Worm (Caenorhabditis elegans) whole organism, mixed stage, embryonic: ENCODE measurements around the gene Y47D7A.12.
A peak's percentile ranks its signal among the peaks of the same experiment; 100 is the strongest.

Source experiments
- bed-3 ChIP-seq: fragments of 200-800 bp; sonication (Bioruptor generic); optimal IDR thresholded peaks from 3 replicates; lab custom pipeline; 2018; ENCODE audit warnings: mild to moderate bottlenecking, missing genetic modification characterization, moderate library complexity, missing compliant biosample characterization
- blmp-1 ChIP-seq: fragments of 150-350 bp; optimal IDR thresholded peaks from 2 replicates; lab custom pipeline; 2014; ENCODE audit warnings: missing biosample characterization, missing genetic modification characterization
- ceh-43 ChIP-seq: fragments of 200-800 bp; sonication (Bioruptor generic); optimal IDR thresholded peaks from 2 replicates; lab custom pipeline; 2018; ENCODE audit warnings: mild to moderate bottlenecking, missing genetic modification characterization, moderate library complexity, missing compliant biosample characterization
- ceh-83 ChIP-seq: fragments of 200-800 bp; sonication (Bioruptor generic); optimal IDR thresholded peaks from 2 replicates; lab custom pipeline; 2018; ENCODE audit warnings: mild to moderate bottlenecking, missing genetic modification characterization, missing compliant biosample characterization
- cnd-1 ChIP-seq: fragments of 200-800 bp; sonication (Bioruptor generic); optimal IDR thresholded peaks from 2 replicates; lab custom pipeline; 2018; ENCODE audit warnings: mild to moderate bottlenecking, missing genetic modification characterization, missing compliant biosample characterization
- drap-1 ChIP-seq: fragments of 200-800 bp; sonication (Bioruptor generic); optimal IDR thresholded peaks from 3 replicates; lab custom pipeline; 2018; ENCODE audit warnings: mild to moderate bottlenecking, missing genetic modification characterization, missing compliant biosample characterization
- elt-1 ChIP-seq: sonication (generic microtip); optimal IDR thresholded peaks from 2 replicates; lab custom pipeline; 2017; ENCODE audit warnings: missing genetic modification characterization, mild to moderate bottlenecking, missing compliant biosample characterization, antibody characterized with exemption, moderate library complexity, borderline replicate concordance; ENCODE audit not compliant: insufficient read depth
- elt-3 ChIP-seq: fragments of 150-350 bp; optimal IDR thresholded peaks from 2 replicates; lab custom pipeline; 2014; ENCODE audit warnings: missing biosample characterization, missing genetic modification characterization
- flh-1 ChIP-seq: fragments of 200-800 bp; sonication (Bioruptor generic); optimal IDR thresholded peaks from 2 replicates; lab custom pipeline; 2018; ENCODE audit warnings: mild to moderate bottlenecking, missing genetic modification characterization, moderate library complexity, missing compliant biosample characterization
- ham-2 ChIP-seq: fragments of 200-800 bp; sonication (Bioruptor generic); optimal IDR thresholded peaks from 2 replicates; lab custom pipeline; 2018; ENCODE audit warnings: mild to moderate bottlenecking, missing genetic modification characterization, missing compliant biosample characterization
- hlh-1 ChIP-seq: fragments of 150-350 bp; optimal IDR thresholded peaks from 2 replicates; lab custom pipeline; 2014; ENCODE audit warnings: missing biosample characterization, missing genetic modification reagents, missing genetic modification characterization
- lin-32 ChIP-seq: fragments of 200-800 bp; sonication (Bioruptor generic); optimal IDR thresholded peaks from 2 replicates; lab custom pipeline; 2018; ENCODE audit warnings: mild to moderate bottlenecking, missing genetic modification characterization, missing compliant biosample characterization
- lsy-2 ChIP-seq: fragments of 150-350 bp; optimal IDR thresholded peaks from 2 replicates; lab custom pipeline; 2014; ENCODE audit warnings: missing biosample characterization, missing genetic modification characterization
- mep-1 ChIP-seq: fragments of 150-350 bp; optimal IDR thresholded peaks from 2 replicates; lab custom pipeline; 2017; ENCODE audit warnings: missing biosample characterization, missing genetic modification reagents, missing genetic modification characterization, inconsistent platforms
- mls-2 ChIP-seq: sonication (generic microtip); optimal IDR thresholded peaks from 2 replicates; lab custom pipeline; 2016; ENCODE audit warnings: mild to moderate bottlenecking, missing genetic modification characterization, moderate library complexity, missing compliant biosample characterization
- nhr-12 ChIP-seq: fragments of 150-350 bp; optimal IDR thresholded peaks from 2 replicates; lab custom pipeline; 2014; ENCODE audit warnings: missing biosample characterization, missing genetic modification characterization
- nhr-2 ChIP-seq: fragments of 150-350 bp; optimal IDR thresholded peaks from 2 replicates; lab custom pipeline; 2014; ENCODE audit warnings: missing biosample characterization, missing genetic modification characterization
- nhr-237 ChIP-seq: fragments of 150-350 bp; optimal IDR thresholded peaks from 2 replicates; lab custom pipeline; 2014; ENCODE audit warnings: missing biosample characterization, missing genetic modification characterization
- nhr-28 ChIP-seq: fragments of 150-350 bp; optimal IDR thresholded peaks from 2 replicates; lab custom pipeline; 2014; ENCODE audit warnings: missing biosample characterization, missing genetic modification characterization
- nhr-76 ChIP-seq: sonication (generic microtip); optimal IDR thresholded peaks from 2 replicates; lab custom pipeline; 2017; ENCODE audit warnings: missing biosample characterization, missing genetic modification characterization
- pha-4 ChIP-seq: fragments of 150-350 bp; optimal IDR thresholded peaks from 2 replicates; lab custom pipeline; 2018; ENCODE audit warnings: missing biosample characterization, missing genetic modification reagents, missing genetic modification characterization
- snpc-4 ChIP-seq: fragments of 150-350 bp; optimal IDR thresholded peaks from 2 replicates; lab custom pipeline; 2014; ENCODE audit warnings: missing biosample characterization, missing genetic modification characterization
- sptf-1 ChIP-seq: sonication (generic microtip); optimal IDR thresholded peaks from 2 replicates; lab custom pipeline; 2017; ENCODE audit warnings: mild to moderate bottlenecking, missing genetic modification characterization, moderate library complexity, missing compliant biosample characterization
- tbx-8 ChIP-seq: fragments of 200-800 bp; sonication (Bioruptor generic); optimal IDR thresholded peaks from 2 replicates; lab custom pipeline; 2018; ENCODE audit warnings: mild to moderate bottlenecking, missing genetic modification characterization, moderate library complexity, missing compliant biosample characterization
- unc-120 ChIP-seq: sonication (generic microtip); optimal IDR thresholded peaks from 2 replicates; lab custom pipeline; 2017; ENCODE audit warnings: missing genetic modification characterization, missing compliant biosample characterization; ENCODE audit not compliant: poor library complexity, severe bottlenecking
- unc-39 ChIP-seq: fragments of 150-350 bp; optimal IDR thresholded peaks from 2 replicates; lab custom pipeline; 2014; ENCODE audit warnings: missing biosample characterization, missing genetic modification characterization
- unc-62 ChIP-seq: fragments of 150-350 bp; optimal IDR thresholded peaks from 2 replicates; lab custom pipeline; 2014; ENCODE audit warnings: missing biosample characterization, missing genetic modification reagents, missing genetic modification characterization
- zip-8 ChIP-seq: fragments of 150-350 bp; optimal IDR thresholded peaks from 2 replicates; lab custom pipeline; 2014; ENCODE audit warnings: missing biosample characterization, missing genetic modification characterization
- ztf-11 ChIP-seq: fragments of 150-350 bp; optimal IDR thresholded peaks from 2 replicates; lab custom pipeline; 2014; ENCODE audit warnings: missing biosample characterization, missing genetic modification characterization

Gene Y47D7A.12

DNA sequence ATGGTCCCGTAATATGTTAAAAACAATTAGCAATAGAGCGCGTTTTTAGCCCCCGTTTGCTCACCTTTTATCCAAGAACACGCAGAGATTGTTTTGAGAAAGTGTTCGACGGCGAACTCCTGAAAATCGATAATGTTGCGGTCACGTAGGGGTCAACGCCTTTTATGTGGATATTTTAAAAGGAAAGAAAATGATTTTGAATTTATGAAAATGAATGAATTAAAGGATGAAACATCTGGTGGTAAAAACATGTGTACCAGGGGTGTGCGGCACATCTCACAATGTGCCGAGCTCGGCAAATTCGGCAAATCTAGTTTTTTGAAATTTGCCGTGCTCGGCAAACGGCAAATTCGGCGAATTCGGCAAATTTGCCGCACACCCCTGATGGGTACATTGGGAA is 29.4 kb downstream of the Y47D7A.12 start, which contains the start of gene F13A2.4:
F13A2.4 (minus strand) TSS at position 101 of the 400 bp plus-strand sequence.
- TF ChIP-seq nhr-28 (tag; lab: Kevin White, UChicago), result no peak
- TF ChIP-seq, all 35 proteins: peak for 0

DNA sequence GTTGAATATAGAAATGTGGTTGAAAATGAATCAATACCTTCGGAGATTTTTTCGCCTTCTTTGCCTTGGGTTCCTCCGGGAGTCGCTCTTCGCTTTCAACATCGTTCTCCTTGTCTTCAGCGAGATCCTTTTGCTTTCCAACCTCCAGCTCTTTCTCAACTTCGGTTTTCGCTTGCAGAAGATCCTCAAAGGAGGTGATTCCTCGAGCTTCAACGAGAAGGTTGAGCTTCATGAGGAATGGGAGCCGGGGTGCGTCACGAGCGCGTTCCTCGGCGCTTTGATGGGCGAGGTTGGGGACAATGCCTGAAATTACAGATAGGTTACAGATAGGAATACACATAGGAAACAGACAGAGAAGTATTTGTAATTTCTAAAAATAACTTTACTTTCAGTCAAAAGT is 30.6 kb downstream of the Y47D7A.12 start:
- no peak for TF ChIP-seq pha-4 (tag; lab: Kevin White, UChicago)
- no peak for TF ChIP-seq nhr-28 (tag; lab: Kevin White, UChicago)
- TF ChIP-seq ceh-43 (GFP tag; lab: Kevin White, UChicago), result no peak
- TF ChIP-seq bed-3 (GFP tag; lab: Kevin White, UChicago), result no peak
- TF ChIP-seq mls-2 (tag; lab: Kevin White, UChicago), result no peak
- no peak for TF ChIP-seq cnd-1 (tag; lab: Kevin White, UChicago)
- TF ChIP-seq elt-3 (tag; lab: Kevin White, UChicago), result no peak
- no peak for TF ChIP-seq flh-1
- TF ChIP-seq mep-1 (tag; lab: Kevin White, UChicago), result no peak
- no peak for TF ChIP-seq hlh-1 (tag; lab: Kevin White, UChicago)
- TF ChIP-seq lin-32 (GFP tag; lab: Kevin White, UChicago), result no peak
- no peak for TF ChIP-seq unc-62 (GFP tag; lab: Kevin White, UChicago)
- no peak for TF ChIP-seq drap-1 (GFP tag; lab: Kevin White, UChicago)
- no peak for TF ChIP-seq tbx-8
- TF ChIP-seq nhr-237 (tag; lab: Kevin White, UChicago), result no peak
- TF ChIP-seq sptf-1 (tag; lab: Kevin White, UChicago), result no peak

DNA sequence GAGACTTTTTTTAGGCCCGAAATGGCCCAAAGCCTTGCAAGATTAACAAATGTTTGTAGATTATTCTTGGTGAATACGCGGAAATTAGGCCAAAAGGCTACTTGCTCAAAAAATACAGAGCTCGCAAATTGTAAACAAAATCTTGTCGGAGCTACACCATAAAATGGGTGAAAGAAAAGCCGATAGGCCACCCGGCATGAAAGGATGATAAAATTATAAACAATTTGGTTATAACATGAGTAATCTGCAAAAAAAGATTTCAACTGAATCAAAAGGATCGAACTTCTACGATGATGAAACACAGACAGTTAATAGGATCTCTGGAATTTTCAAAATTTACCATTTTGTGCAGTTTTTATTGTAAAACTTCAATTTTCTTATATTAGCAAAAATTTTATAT is 31.3 kb downstream of the Y47D7A.12 start:
- TF ChIP-seq blmp-1 (tag; lab: Kevin White, UChicago) (no peak), ham-2 (GFP tag; lab: Kevin White, UChicago) (no peak), ceh-43 (GFP tag; lab: Kevin White, UChicago) (no peak), ztf-11 (tag; lab: Kevin White, UChicago) (no peak), elt-1 (tag; lab: Kevin White, UChicago) (no peak)

DNA sequence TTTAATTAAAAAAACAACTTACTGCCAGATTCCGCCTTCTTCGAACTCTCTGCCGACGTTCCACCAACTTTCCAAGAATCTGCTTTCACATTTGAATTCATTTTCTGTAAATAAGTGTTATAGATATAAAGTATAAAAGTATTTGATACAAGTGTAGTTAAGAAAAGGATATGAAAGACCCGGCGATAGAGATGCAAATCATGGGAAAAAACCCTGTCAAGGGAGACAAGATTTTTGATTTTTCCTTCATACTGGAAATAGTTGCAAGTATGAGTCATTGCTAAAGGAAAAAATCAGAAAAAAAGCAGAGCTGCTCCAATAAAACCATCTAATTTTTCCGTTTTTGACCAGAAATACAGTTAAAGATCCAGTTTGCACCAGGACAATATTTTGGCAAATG is 33.2 kb downstream of the Y47D7A.12 start, which contains the start of gene F13A2.3:
F13A2.3 (minus strand) TSS at position 101 of the 400 bp plus-strand sequence.
- TF ChIP-seq unc-62 (GFP tag; lab: Kevin White, UChicago) (no peak), lin-32 (GFP tag; lab: Kevin White, UChicago) (no peak), blmp-1 (tag; lab: Kevin White, UChicago) (no peak), ceh-83 (GFP tag; lab: Kevin White, UChicago) (no peak), bed-3 (GFP tag; lab: Kevin White, UChicago) (no peak), cnd-1 (tag; lab: Kevin White, UChicago) (no peak), snpc-4 (tag; lab: Kevin White, UChicago) (no peak), lsy-2 (tag; lab: Kevin White, UChicago) (no peak), ztf-11 (tag; lab: Kevin White, UChicago) (no peak), nhr-28 (tag; lab: Kevin White, UChicago) (no peak), nhr-2 (tag; lab: Kevin White, UChicago) (no peak), ham-2 (GFP tag; lab: Kevin White, UChicago) (no peak), elt-1 (tag; lab: Kevin White, UChicago) (no peak)
- TF ChIP-seq, all 35 proteins: peak for 0

DNA sequence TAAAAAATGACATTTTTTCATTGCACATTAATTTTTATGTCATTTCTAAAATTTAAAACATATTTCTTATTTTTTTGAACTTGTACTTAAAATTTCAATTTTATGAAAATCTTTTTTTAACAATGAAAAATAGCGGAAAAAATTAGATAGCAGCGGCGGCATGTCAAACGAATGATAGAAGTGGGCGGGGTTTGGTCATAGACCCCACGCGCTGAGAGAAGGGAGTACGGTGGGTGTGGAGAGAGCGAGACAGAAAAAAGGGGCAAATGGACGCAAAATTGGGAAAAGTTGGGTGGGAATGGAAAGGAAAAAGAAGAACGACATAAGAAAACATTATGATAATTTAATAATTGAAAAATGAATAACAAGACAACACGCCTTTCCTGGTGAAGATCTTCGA is 41.6 kb downstream of the Y47D7A.12 start:
- TF ChIP-seq cnd-1 (tag; lab: Kevin White, UChicago) (no peak), zip-8 (tag; lab: Kevin White, UChicago) (no peak), lsy-2 (tag; lab: Kevin White, UChicago) (peak; percentile 21), hlh-1 (tag; lab: Kevin White, UChicago) (no peak), pha-4 (tag; lab: Kevin White, UChicago) (no peak)
- TF ChIP-seq, all 35 proteins: peak for 1

DNA sequence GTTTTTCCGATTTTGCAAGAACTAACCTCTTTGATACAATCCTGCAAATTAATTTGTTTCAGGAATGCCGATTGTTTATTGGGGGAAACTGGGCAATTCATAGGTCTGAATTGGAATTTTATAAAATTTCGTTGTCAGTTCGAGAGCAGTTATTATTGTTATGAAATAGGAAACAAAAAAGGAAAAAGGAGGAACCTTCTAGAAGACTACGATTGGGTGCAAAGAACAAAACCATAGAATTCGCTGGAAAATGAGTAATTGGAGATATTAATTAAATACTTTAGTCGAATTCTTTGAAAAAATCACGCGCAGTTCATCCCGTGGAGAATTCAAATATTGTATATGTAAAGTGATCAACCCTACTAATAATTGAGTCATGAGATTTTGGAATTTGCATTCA is 42.1 kb downstream of the Y47D7A.12 start, which contains the start of gene F13A2.9:
F13A2.9 (minus strand) TSS at position 101 of the 400 bp plus-strand sequence.
- TF ChIP-seq nhr-12 (tag; lab: Kevin White, UChicago) (no peak), unc-120 (no peak), sptf-1 (tag; lab: Kevin White, UChicago) (no peak), lsy-2 (tag; lab: Kevin White, UChicago) (no peak), tbx-8 (no peak), ham-2 (GFP tag; lab: Kevin White, UChicago) (no peak), mls-2 (tag; lab: Kevin White, UChicago) (no peak), hlh-1 (tag; lab: Kevin White, UChicago) (no peak), unc-39 (tag; lab: Kevin White, UChicago) (no peak), ztf-11 (tag; lab: Kevin White, UChicago) (no peak), zip-8 (tag; lab: Kevin White, UChicago) (no peak), unc-62 (GFP tag; lab: Kevin White, UChicago) (no peak), nhr-76 (no peak), ceh-43 (GFP tag; lab: Kevin White, UChicago) (no peak), nhr-28 (tag; lab: Kevin White, UChicago) (no peak)
